Fruit fly (Drosophila melanogaster) whole organism, embryonic: ENCODE data around the gene CG43333.

ENCODE experiments used
- BtbVII ChIP-seq: fragments of 200-800 bp; sonication (Bioruptor generic); optimal IDR thresholded peaks from 3 replicates; lab custom pipeline; 2017; ENCODE audit warnings: missing biosample characterization, mild to moderate bottlenecking, missing genetic modification characterization
- Ptx1 ChIP-seq: fragments of 200-800 bp; sonication (Bioruptor generic); IDR thresholded peaks from 2 replicates; pipeline ENCODE4 v1.3.6; 2022; ENCODE audit warnings: missing biosample characterization, missing genetic modification characterization
- lilli ChIP-seq: fragments of 200-800 bp; sonication (Bioruptor generic); optimal IDR thresholded peaks from 3 replicates; lab custom pipeline; 2016; ENCODE audit warnings: missing biosample characterization, missing genetic modification characterization
- peb ChIP-seq: fragments of 200-800 bp; sonication (Bioruptor generic); IDR thresholded peaks from 2 replicates; pipeline ENCODE4 v1.3.6; 2022; ENCODE audit warnings: missing biosample characterization, missing genetic modification characterization
- psq ChIP-seq: fragments of 200-800 bp; sonication (Bioruptor generic); optimal IDR thresholded peaks from 2 replicates; lab custom pipeline; 2017; ENCODE audit warnings: missing biosample characterization, missing genetic modification characterization

dm6 chr2L:14230050-14230449, 49.6 kb upstream of the CG43333 start:
- TF ChIP-seq Ptx1 (GFP tag; lab: Robert Waterston, UW) (no peak), psq (GFP tag; lab: Kevin White, UChicago) (no peak), lilli (no peak), BtbVII (no peak), peb (no peak)
